Worm (Caenorhabditis elegans): ENCODE measurements around the gene srz-9.

DNA sequence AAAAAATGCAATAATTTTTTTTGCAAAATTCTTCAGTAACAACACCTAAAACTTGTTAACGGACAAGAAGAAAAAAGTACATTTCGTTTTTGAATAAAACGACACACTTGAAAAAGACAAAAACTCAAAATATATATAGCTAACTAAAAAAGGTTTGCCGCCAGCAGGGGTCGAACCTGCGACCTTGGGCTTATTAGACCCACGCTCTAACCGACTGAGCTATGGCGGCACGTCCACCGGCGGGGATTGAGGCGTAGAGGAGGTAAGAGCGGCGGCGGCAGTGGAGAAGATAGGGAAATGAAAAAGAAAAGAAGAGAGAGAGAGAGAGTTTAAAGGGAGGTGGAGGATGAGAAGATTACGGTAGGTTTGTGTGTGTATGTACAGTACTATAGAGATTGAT lies 45.6 kb upstream of the srz-9 start:
- TF ChIP-seq ceh-6 (GFP tag; optimal IDR thresholded peaks at IDR 0.05) (no peak), lin-11 (tag; optimal IDR thresholded peaks at IDR 0.05) (peak; percentile 51), eyg-1 (tag; optimal IDR thresholded peaks at IDR 0.05) (no peak), dmd-4 (tag; optimal IDR thresholded peaks at IDR 0.05; ENCODE audit: borderline replicate concordance) (no peak), fkh-10 (GFP tag; optimal IDR thresholded peaks at IDR 0.05) (no peak)

All from whole organism, late embryonic.